Fruit fly (Drosophila melanogaster) whole organism, embryonic: ENCODE measurements around the gene Swip-1.

Experiments used
- Blimp-1 ChIP-seq: fragments of 200-800 bp; sonication (Bioruptor generic); optimal IDR thresholded peaks from 3 replicates; lab custom pipeline; 2018; ENCODE audit warnings: missing biosample characterization, missing genetic modification characterization, mild to moderate bottlenecking, moderate library complexity, missing genetic modification reagents
- BtbVII ChIP-seq: fragments of 200-800 bp; sonication (Bioruptor generic); optimal IDR thresholded peaks from 3 replicates; lab custom pipeline; 2017; ENCODE audit warnings: missing biosample characterization, mild to moderate bottlenecking, missing genetic modification characterization
- C15 ChIP-seq: fragments of 200-800 bp; sonication (Bioruptor generic); IDR thresholded peaks from 3 replicates; pipeline ENCODE4 v1.3.6; 2022; ENCODE audit warnings: missing biosample characterization, missing genetic modification characterization
- CG10267 ChIP-seq: fragments of 200-800 bp; sonication (Bioruptor generic); optimal IDR thresholded peaks from 2 replicates; lab custom pipeline; 2018; ENCODE audit warnings: missing biosample characterization, mild to moderate bottlenecking, missing genetic modification characterization, moderate library complexity
- CG11247 ChIP-seq: fragments of 200-800 bp; sonication (Bioruptor generic); IDR thresholded peaks from 2 replicates; pipeline ENCODE4 v1.3.6; 2022; ENCODE audit warnings: missing biosample characterization, missing genetic modification characterization
- CG12104 ChIP-seq: fragments of 200-800 bp; sonication (Bioruptor generic); optimal IDR thresholded peaks from 3 replicates; lab custom pipeline; 2016; ENCODE audit warnings: missing biosample characterization, missing genetic modification characterization
- CG12391 ChIP-seq: fragments of 200-800 bp; sonication (Bioruptor generic); optimal IDR thresholded peaks from 3 replicates; lab custom pipeline; 2018; ENCODE audit warnings: missing biosample characterization, mild to moderate bottlenecking, missing genetic modification characterization, moderate library complexity
- CG12942 ChIP-seq: fragments of 200-800 bp; sonication (Bioruptor generic); optimal IDR thresholded peaks from 3 replicates; lab custom pipeline; 2016; ENCODE audit warnings: missing biosample characterization, missing genetic modification characterization
- CG13894 ChIP-seq: fragments of 200-800 bp; sonication (Bioruptor generic); optimal IDR thresholded peaks from 3 replicates; lab custom pipeline; 2018; ENCODE audit warnings: missing biosample characterization, mild to moderate bottlenecking, missing genetic modification characterization, moderate library complexity
- CG14014 ChIP-seq: fragments of 200-800 bp; sonication (Bioruptor generic); IDR thresholded peaks from 2 replicates; pipeline ENCODE4 v1.3.6; 2022; ENCODE audit warnings: missing biosample characterization, missing genetic modification characterization
- CG14441 ChIP-seq: fragments of 200-800 bp; sonication (Bioruptor generic); IDR thresholded peaks from 2 replicates; pipeline ENCODE4 v1.3.6; 2022; ENCODE audit warnings: missing biosample characterization, missing genetic modification characterization
- CG14965 ChIP-seq: fragments of 200-800 bp; sonication (Bioruptor generic); optimal IDR thresholded peaks from 2 replicates; lab custom pipeline; 2016; ENCODE audit warnings: missing biosample characterization, missing genetic modification characterization, borderline replicate concordance
- CG15479 ChIP-seq: fragments of 200-800 bp; sonication (Bioruptor generic); optimal IDR thresholded peaks from 3 replicates; lab custom pipeline; 2019; ENCODE audit warnings: missing biosample characterization, mild to moderate bottlenecking, missing genetic modification characterization, moderate library complexity
- CG18599 ChIP-seq: fragments of 200-800 bp; sonication (Bioruptor generic); optimal IDR thresholded peaks from 3 replicates; lab custom pipeline; 2017; ENCODE audit warnings: missing biosample characterization, missing genetic modification characterization, mild to moderate bottlenecking, moderate library complexity, missing genetic modification reagents
- CG3281 ChIP-seq: fragments of 200-800 bp; sonication (Bioruptor generic); optimal IDR thresholded peaks from 3 replicates; lab custom pipeline; 2017; ENCODE audit warnings: missing biosample characterization, mild to moderate bottlenecking, missing genetic modification characterization
- CG3407 ChIP-seq: fragments of 200-800 bp; sonication (Bioruptor generic); optimal IDR thresholded peaks from 2 replicates; lab custom pipeline; 2018; ENCODE audit warnings: missing biosample characterization, mild to moderate bottlenecking, missing genetic modification characterization
- CG6272 ChIP-seq: fragments of 200-800 bp; sonication (Bioruptor generic); IDR thresholded peaks from 2 replicates; pipeline ENCODE4 v1.3.6; 2022; ENCODE audit warnings: missing biosample characterization, missing genetic modification characterization
- CG6689 ChIP-seq: fragments of 200-800 bp; sonication (Bioruptor generic); IDR thresholded peaks from 2 replicates; pipeline ENCODE4 v1.3.6; 2022; ENCODE audit warnings: missing biosample characterization, missing genetic modification characterization
- CG6813 ChIP-seq: fragments of 200-800 bp; sonication (Bioruptor generic); optimal IDR thresholded peaks from 2 replicates; lab custom pipeline; 2017; ENCODE audit warnings: missing biosample characterization, missing genetic modification characterization, mild to moderate bottlenecking, moderate library complexity, missing genetic modification reagents
- CG7357 ChIP-seq: fragments of 200-800 bp; sonication (Bioruptor generic); IDR thresholded peaks from 3 replicates; pipeline ENCODE4 v1.3.6; 2022; ENCODE audit warnings: missing biosample characterization, missing genetic modification characterization
- CG8290 ChIP-seq, 3 experiments: fragments of 200-800 bp; sonication (Bioruptor generic); optimal IDR thresholded peaks; 2 replicates each; lab custom pipeline; 2016 to 2019; ENCODE audit warnings: missing biosample characterization in 3 of 3, missing genetic modification characterization in 3 of 3, mild to moderate bottlenecking in 2 of 3, moderate library complexity in 1 of 3
- CG8765 ChIP-seq: fragments of 200-800 bp; sonication (Bioruptor generic); IDR thresholded peaks from 2 replicates; pipeline ENCODE4 v1.3.6; 2022; ENCODE audit warnings: missing biosample characterization, missing genetic modification characterization
- Camta ChIP-seq: fragments of 200-800 bp; sonication (Bioruptor generic); optimal IDR thresholded peaks from 2 replicates; lab custom pipeline; 2016; ENCODE audit warnings: missing biosample characterization, missing genetic modification characterization
- Dip2 ChIP-seq: fragments of 200-800 bp; sonication (Bioruptor generic); IDR thresholded peaks from 2 replicates; pipeline ENCODE4 v1.3.6; 2022; ENCODE audit warnings: missing biosample characterization, missing genetic modification characterization
- Dp ChIP-seq: fragments of 200-800 bp; sonication (Bioruptor generic); optimal IDR thresholded peaks from 2 replicates; lab custom pipeline; 2018; ENCODE audit warnings: missing biosample characterization, mild to moderate bottlenecking, missing genetic modification characterization, moderate library complexity
- H2.0 ChIP-seq: fragments of 200-800 bp; sonication (Bioruptor generic); IDR thresholded peaks from 2 replicates; pipeline ENCODE4 v1.3.6; 2022; ENCODE audit warnings: missing biosample characterization, missing genetic modification characterization
- Hr3 ChIP-seq: fragments of 200-800 bp; sonication (Bioruptor generic); optimal IDR thresholded peaks from 3 replicates; lab custom pipeline; 2016; ENCODE audit warnings: missing biosample characterization, missing genetic modification characterization
- MBD-R2 ChIP-seq: fragments of 200-800 bp; sonication (Bioruptor generic); IDR thresholded peaks from 2 replicates; pipeline ENCODE4 v1.3.6; 2022; ENCODE audit warnings: missing biosample characterization, missing genetic modification characterization
- Opbp ChIP-seq: fragments of 200-800 bp; sonication (Bioruptor generic); IDR thresholded peaks from 3 replicates; pipeline ENCODE4 v1.3.6; 2022; ENCODE audit warnings: missing biosample characterization, missing genetic modification characterization; ENCODE audit not compliant: partially characterized antibody
- Spps ChIP-seq: fragments of 200-800 bp; sonication (Bioruptor generic); optimal IDR thresholded peaks from 2 replicates; lab custom pipeline; 2018; ENCODE audit warnings: missing biosample characterization, mild to moderate bottlenecking, missing genetic modification characterization
- ara ChIP-seq: fragments of 200-800 bp; sonication (Bioruptor generic); IDR thresholded peaks from 2 replicates; pipeline ENCODE4 v1.3.6; 2022; ENCODE audit warnings: missing biosample characterization, missing genetic modification characterization
- disco-r ChIP-seq: fragments of 200-800 bp; sonication (Bioruptor generic); optimal IDR thresholded peaks from 2 replicates; lab custom pipeline; 2016; ENCODE audit warnings: missing biosample characterization, missing genetic modification characterization
- fd3F ChIP-seq: fragments of 200-800 bp; sonication (Bioruptor generic); optimal IDR thresholded peaks from 2 replicates; lab custom pipeline; 2018; ENCODE audit warnings: missing biosample characterization, mild to moderate bottlenecking, missing genetic modification characterization, moderate library complexity
- ftz-f1 ChIP-seq: fragments of 200-800 bp; sonication (Bioruptor generic); optimal IDR thresholded peaks from 2 replicates; lab custom pipeline; 2016; ENCODE audit warnings: missing biosample characterization, missing genetic modification characterization
- gcm ChIP-seq: fragments of 200-800 bp; sonication (Bioruptor generic); optimal IDR thresholded peaks from 2 replicates; lab custom pipeline; 2019; ENCODE audit warnings: missing biosample characterization, mild to moderate bottlenecking, missing genetic modification characterization, moderate library complexity
- gem ChIP-seq: fragments of 200-800 bp; sonication (Bioruptor generic); optimal IDR thresholded peaks from 2 replicates; lab custom pipeline; 2019; ENCODE audit warnings: missing biosample characterization, mild to moderate bottlenecking, missing genetic modification characterization, moderate library complexity
- grau ChIP-seq: fragments of 200-800 bp; optimal IDR thresholded peaks from 3 replicates; lab custom pipeline; 2019; ENCODE audit warnings: missing biosample characterization, mild to moderate bottlenecking, missing genetic modification characterization, moderate library complexity
- hb ChIP-seq: fragments of 200-800 bp; sonication (Bioruptor generic); IDR thresholded peaks from 3 replicates; pipeline ENCODE4 v1.3.6; 2022; ENCODE audit warnings: missing biosample characterization, missing genetic modification characterization; ENCODE audit not compliant: partially characterized antibody
- lab ChIP-seq: fragments of 200-800 bp; sonication (Bioruptor generic); optimal IDR thresholded peaks from 3 replicates; lab custom pipeline; 2017; ENCODE audit warnings: missing biosample characterization, missing genetic modification characterization, mild to moderate bottlenecking, moderate library complexity, missing genetic modification reagents
- lilli ChIP-seq: fragments of 200-800 bp; sonication (Bioruptor generic); optimal IDR thresholded peaks from 3 replicates; lab custom pipeline; 2016; ENCODE audit warnings: missing biosample characterization, missing genetic modification characterization
- pnt ChIP-seq: fragments of 200-800 bp; sonication (Bioruptor generic); optimal IDR thresholded peaks from 3 replicates; lab custom pipeline; 2016; ENCODE audit warnings: missing biosample characterization, missing genetic modification characterization
- pum ChIP-seq: fragments of 200-800 bp; sonication (Bioruptor generic); optimal IDR thresholded peaks from 2 replicates; lab custom pipeline; 2016; ENCODE audit warnings: missing biosample characterization, missing genetic modification characterization
- rib ChIP-seq: fragments of 200-800 bp; sonication (Bioruptor generic); IDR thresholded peaks from 2 replicates; pipeline ENCODE4 v1.3.6; 2022; ENCODE audit warnings: missing biosample characterization, missing genetic modification characterization
- sim ChIP-seq: fragments of 200-800 bp; sonication (Bioruptor generic); IDR thresholded peaks from 2 replicates; pipeline ENCODE4 v1.3.6; 2022; ENCODE audit warnings: missing biosample characterization, missing genetic modification characterization
- sr ChIP-seq: fragments of 200-800 bp; sonication (Bioruptor generic); IDR thresholded peaks from 3 replicates; pipeline ENCODE4 v1.3.6; 2022; ENCODE audit warnings: missing biosample characterization, missing genetic modification characterization
- tin ChIP-seq: fragments of 200-800 bp; sonication (Bioruptor generic); optimal IDR thresholded peaks from 3 replicates; lab custom pipeline; 2016; ENCODE audit warnings: missing biosample characterization, missing genetic modification characterization
- unpg ChIP-seq: fragments of 200-800 bp; sonication (Bioruptor generic); optimal IDR thresholded peaks from 3 replicates; lab custom pipeline; 2018; ENCODE audit warnings: missing biosample characterization, mild to moderate bottlenecking, missing genetic modification characterization, moderate library complexity
- wek ChIP-seq: fragments of 200-800 bp; sonication (Bioruptor generic); optimal IDR thresholded peaks from 3 replicates; lab custom pipeline; 2018; ENCODE audit warnings: missing biosample characterization, mild to moderate bottlenecking, missing genetic modification characterization, moderate library complexity
- zfh1 ChIP-seq: fragments of 200-800 bp; sonication (Bioruptor generic); IDR thresholded peaks from 3 replicates; pipeline ENCODE4 v1.3.6; 2022; ENCODE audit warnings: missing biosample characterization, missing genetic modification characterization

The Swip-1 gene

dm6 chr2L:18953512-18954254, 33.4 kb downstream of the Swip-1 start (continued):
- TF ChIP-seq CG6272 (GFP tag; lab: Robert Waterston, UW) (no peak), sr (GFP tag; lab: Robert Waterston, UW) (no peak), CG14014 (peak; percentile 39; the same call in 1 of the 2 replicates), Opbp (GFP tag; lab: Robert Waterston, UW) (no peak), CG3281 (GFP tag; lab: Kevin White, UChicago) (peak; percentile 56), rib (0 out of 2 replicates have a peak, but pooled peaks have one; percentile 4), grau (tag; lab: Kevin White, UChicago) (peak; percentile 70), CG8765 (GFP tag; lab: Robert Waterston, UW) (no peak), CG13894 (tag; lab: Kevin White, UChicago) (no peak), CG3407 (no peak), lilli (GFP tag; lab: Kevin White, UChicago) (no peak), disco-r (GFP tag; lab: Kevin White, UChicago) (no peak), CG14965 (GFP tag; lab: Kevin White, UChicago) (no peak), hb (no peak), ftz-f1 (GFP tag; lab: Kevin White, UChicago) (no peak), Spps (tag; lab: Kevin White, UChicago) (no peak), fd3F (GFP tag; lab: Kevin White, UChicago) (peak; percentile 38), CG10267 (tag; lab: Kevin White, UChicago) (peak; percentile 13), Dip2 (GFP tag; lab: Robert Waterston, UW) (no peak), tin (GFP tag; lab: Kevin White, UChicago) (no peak), gem (tag; lab: Kevin White, UChicago) (peak; percentile 71), sim (GFP tag; lab: Robert Waterston, UW) (no peak), H2.0 (GFP tag; lab: Robert Waterston, UW) (no peak), pnt (GFP tag; lab: Kevin White, UChicago) (no peak), zfh1 (GFP tag; lab: Robert Waterston, UW) (no peak), wek (no peak), CG8290 (GFP tag; optimal IDR thresholded peaks at IDR 0.05; lab: Kevin White, UChicago) (no peak), CG8290 (tag; optimal IDR thresholded peaks at IDR 0.05; lab: Kevin White, UChicago) (no peak), CG14441 (GFP tag; lab: Robert Waterston, UW) (no peak), Hr3 (peak; percentile 21), pum (GFP tag; lab: Kevin White, UChicago) (no peak), Dp (GFP tag; lab: Kevin White, UChicago) (no peak), C15 (GFP tag; lab: Robert Waterston, UW) (no peak), ara (no peak), Camta (GFP tag; lab: Kevin White, UChicago) (no peak), CG12391 (peak; percentile 33), MBD-R2 (GFP tag; lab: Robert Waterston, UW) (0 out of 2 replicates have a peak, but pooled peaks have one; percentile 6), CG18599 (peak; percentile 43), gcm (no peak), CG12942 (GFP tag; lab: Kevin White, UChicago) (no peak), lab (no peak), CG11247 (no peak), CG6689 (GFP tag; lab: Robert Waterston, UW) (0 out of 2 replicates have a peak, but pooled peaks have one; percentile 23), CG7357 (GFP tag; lab: Robert Waterston, UW) (no peak), BtbVII (GFP tag; lab: Kevin White, UChicago) (peak; percentile 8), CG12104 (GFP tag; lab: Kevin White, UChicago) (no peak), unpg (peak; percentile 17), CG15479 (GFP tag; lab: Kevin White, UChicago) (no peak), CG6813 (GFP tag; lab: Kevin White, UChicago) (peak; percentile 9), Blimp-1 (GFP tag; lab: Kevin White, UChicago) (peak; percentile 24)
